Fruit fly (Drosophila melanogaster) S2 (cell line): ENCODE results near the gene CG9360.

Source experiments
- CG8478 ChIP-seq: fragments of >200 bp; optimal IDR thresholded peaks from 2 replicates; lab custom pipeline; 2018
- CTCF ChIP-seq, 2 experiments: fragments of >200 bp; optimal IDR thresholded peaks; 2 replicates each; lab custom pipeline; 2018

- TF ChIP-seq CG8478 (lab: Kevin White, UChicago) = no peak
- TF ChIP-seq CTCF (optimal IDR thresholded peaks at IDR 0.05; lab: Kevin White, UChicago) = no peak
Observed at dm6 chrX:11778734-11779220, 14.4 kb upstream of the CG9360 start, which contains the start of gene dy.
